Worm (Caenorhabditis elegans) whole organism, L4/young adult: Measurements from ENCODE around the gene T26H8.5.

Experiments
- W03F9.2 ChIP-seq: fragments of 150-350 bp; optimal IDR thresholded peaks from 2 replicates; lab custom pipeline; 2014; ENCODE audit warnings: missing biosample characterization, missing genetic modification characterization
- dao-5 ChIP-seq: sonication (generic microtip); optimal IDR thresholded peaks from 2 replicates; lab custom pipeline; 2016; ENCODE audit warnings: missing genotype, missing genetic modification characterization, moderate library complexity, missing compliant biosample characterization
- him-1 ChIP-seq: sonication (generic microtip); optimal IDR thresholded peaks from 2 replicates; lab custom pipeline; 2016; ENCODE audit warnings: missing genotype, missing genetic modification reagents, missing genetic modification characterization, missing compliant biosample characterization

ce11 chrV:15259904-15260303, 45.5 kb downstream of the T26H8.5 start, which contains the start of gene M01B2.8:
- TF ChIP-seq W03F9.2 (tag; lab: Kevin White, UChicago) = no peak
- TF ChIP-seq dao-5 (tag; lab: Kevin White, UChicago) = no peak
- no peak for TF ChIP-seq him-1 (tag; lab: Kevin White, UChicago)
